Worm (Caenorhabditis elegans): ENCODE data around the gene M03F8.1.

DNA sequence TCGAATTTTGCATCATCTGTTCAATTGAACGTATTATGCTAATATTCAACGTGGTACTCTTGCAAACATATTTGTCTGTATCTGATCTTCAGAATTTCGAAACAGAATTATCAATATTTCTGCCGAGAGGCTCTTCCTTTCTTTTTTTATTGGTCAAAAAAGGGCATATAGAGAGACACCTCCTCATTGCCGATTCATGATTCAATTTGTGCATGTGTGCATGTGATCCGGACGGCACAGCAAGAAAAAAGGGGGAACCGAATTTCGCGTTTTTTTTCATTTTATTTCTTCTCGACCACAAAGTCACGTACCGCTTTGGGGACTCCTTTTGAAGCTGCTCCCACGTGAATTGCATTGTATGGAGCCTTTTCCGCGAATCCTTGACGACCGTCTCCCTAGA lies 10.3 kb downstream of the M03F8.1 start, which contains the start of gene mcp-1:
- TF ChIP-seq zip-5 (tag; optimal IDR thresholded peaks at IDR 0.05) = no peak
- TF ChIP-seq madf-2 (tag; optimal IDR thresholded peaks at IDR 0.05) = no peak
- TF ChIP-seq elt-2 (tag; optimal IDR thresholded peaks at IDR 0.05) = no peak
- no peak for TF ChIP-seq fkh-10 (GFP tag; optimal IDR thresholded peaks at IDR 0.05)
- TF ChIP-seq ceh-9 (tag; optimal IDR thresholded peaks at IDR 0.05) = no peak
- TF ChIP-seq F13H6.1 (tag; optimal IDR thresholded peaks at IDR 0.05) = no peak
- no peak for TF ChIP-seq hlh-15 (tag; optimal IDR thresholded peaks at IDR 0.05)
- no peak for TF ChIP-seq ceh-45 (GFP tag; IDR thresholded peaks at IDR 0.05)
- TF ChIP-seq unc-86 (tag; optimal IDR thresholded peaks at IDR 0.05) = no peak
- TF ChIP-seq ceh-31 (tag; optimal IDR thresholded peaks at IDR 0.05) = no peak
